Worm (Caenorhabditis elegans) whole organism, L4 larva: ENCODE data around the gene Y51A2B.8.

ENCODE experiments used
- F10B5.3 ChIP-seq: sonication (generic microtip); optimal IDR thresholded peaks from 2 replicates; lab custom pipeline; 2016; ENCODE audit warnings: mild to moderate bottlenecking, missing genetic modification characterization, missing compliant biosample characterization
- Y5F2A.4 ChIP-seq: fragments of 200-800 bp; sonication (Bioruptor generic); optimal IDR thresholded peaks from 2 replicates; lab custom pipeline; 2018; ENCODE audit warnings: mild to moderate bottlenecking, missing genetic modification characterization, missing compliant biosample characterization
- ama-1 ChIP-seq: fragments of 150-350 bp; optimal IDR thresholded peaks from 2 replicates; lab custom pipeline; 2014; ENCODE audit warnings: inconsistent platforms, mixed read lengths
- ceh-28 ChIP-seq: fragments of 150-350 bp; optimal IDR thresholded peaks from 2 replicates; lab custom pipeline; 2014; ENCODE audit warnings: missing biosample characterization, missing genetic modification reagents, missing genetic modification characterization
- ceh-44 ChIP-seq: fragments of 200-800 bp; sonication (Bioruptor generic); IDR thresholded peaks from 2 replicates; pipeline ENCODE4 v1.3.6; 2022; ENCODE audit warnings: missing genetic modification reagents, missing genetic modification characterization, missing compliant biosample characterization
- cey-2 ChIP-seq: sonication (generic microtip); optimal IDR thresholded peaks from 3 replicates; lab custom pipeline; 2017; ENCODE audit warnings: missing genetic modification characterization, mild to moderate bottlenecking, missing compliant biosample characterization, antibody characterized with exemption, borderline replicate concordance; ENCODE audit not compliant: insufficient read depth
- ctbp-1 ChIP-seq: fragments of 200-800 bp; sonication (Bioruptor generic); IDR thresholded peaks from 2 replicates; pipeline ENCODE4 v1.3.6; 2022; ENCODE audit warnings: missing genetic modification reagents, missing genetic modification characterization, missing compliant biosample characterization
- dmd-6 ChIP-seq: fragments of 200-800 bp; sonication (Bioruptor generic); IDR thresholded peaks from 2 replicates; pipeline ENCODE4 v1.3.6; 2022; ENCODE audit warnings: missing genetic modification reagents, missing genetic modification characterization, missing compliant biosample characterization
- dmd-8 ChIP-seq: fragments of 200-800 bp; sonication (Bioruptor generic); IDR thresholded peaks from 2 replicates; pipeline ENCODE4 v1.3.6; 2022; ENCODE audit warnings: missing genetic modification characterization, missing compliant biosample characterization
- hlh-11 ChIP-seq: fragments of 200-800 bp; sonication (Bioruptor generic); optimal IDR thresholded peaks from 2 replicates; lab custom pipeline; 2018; ENCODE audit warnings: mild to moderate bottlenecking, missing genetic modification characterization, missing compliant biosample characterization
- lim-7 ChIP-seq: fragments of 200-800 bp; sonication (Bioruptor generic); IDR thresholded peaks from 2 replicates; pipeline ENCODE4 v1.3.6; 2022; ENCODE audit warnings: missing genetic modification characterization, missing compliant biosample characterization
- mdl-1 ChIP-seq, 2 experiments: fragments of 150-350 bp in 1 of 2; sonication (generic microtip) in 1 of 2; optimal IDR thresholded peaks; 2 replicates each; lab custom pipeline; 2014 to 2017; ENCODE audit warnings: missing biosample characterization in 2 of 2, missing genetic modification characterization in 2 of 2
- nhr-42 ChIP-seq: fragments of 200-800 bp; sonication (Bioruptor generic); IDR thresholded peaks from 2 replicates; pipeline ENCODE4 v1.3.6; 2022; ENCODE audit warnings: missing genetic modification characterization, missing compliant biosample characterization
- nhr-77 ChIP-seq: fragments of 150-350 bp; optimal IDR thresholded peaks from 2 replicates; lab custom pipeline; 2014; ENCODE audit warnings: missing biosample characterization, missing genetic modification characterization
- rbr-2 ChIP-seq: sonication (generic microtip); optimal IDR thresholded peaks from 2 replicates; lab custom pipeline; 2016; ENCODE audit warnings: missing genotype, missing genetic modification characterization, missing compliant biosample characterization
- snpc-4 ChIP-seq: fragments of 150-350 bp; optimal IDR thresholded peaks from 2 replicates; lab custom pipeline; 2014; ENCODE audit warnings: missing biosample characterization, missing genetic modification characterization
- unc-62 ChIP-seq, 3 experiments: fragments of 150-350 bp in 1 of 3; sonication (generic microtip); optimal IDR thresholded peaks in 2 of 3; peaks in 1 of 3; 1 replicate in 1 of 3; 2 replicates in 2 of 3; lab custom pipeline; 2014 to 2017; ENCODE audit warnings: missing biosample characterization in 3 of 3, missing genetic modification characterization in 3 of 3, missing genetic modification reagents in 3 of 3, missing genotype in 1 of 3
- zfp-3 ChIP-seq: fragments of 200-800 bp; sonication (Bioruptor generic); conservative IDR thresholded peaks from 2 replicates; pipeline ENCODE4 v1.3.6; 2022; ENCODE audit warnings: missing genetic modification reagents, missing genetic modification characterization, missing compliant biosample characterization
- zip-11 ChIP-seq: fragments of 200-800 bp; sonication (Bioruptor generic); IDR thresholded peaks from 2 replicates; pipeline ENCODE4 v1.3.6; 2022; ENCODE audit warnings: missing genetic modification characterization, missing compliant biosample characterization
- zip-2 ChIP-seq: fragments of 150-350 bp; optimal IDR thresholded peaks from 2 replicates; lab custom pipeline; 2014; ENCODE audit warnings: missing biosample characterization, missing genetic modification characterization

The Y51A2B.8 gene

DNA sequence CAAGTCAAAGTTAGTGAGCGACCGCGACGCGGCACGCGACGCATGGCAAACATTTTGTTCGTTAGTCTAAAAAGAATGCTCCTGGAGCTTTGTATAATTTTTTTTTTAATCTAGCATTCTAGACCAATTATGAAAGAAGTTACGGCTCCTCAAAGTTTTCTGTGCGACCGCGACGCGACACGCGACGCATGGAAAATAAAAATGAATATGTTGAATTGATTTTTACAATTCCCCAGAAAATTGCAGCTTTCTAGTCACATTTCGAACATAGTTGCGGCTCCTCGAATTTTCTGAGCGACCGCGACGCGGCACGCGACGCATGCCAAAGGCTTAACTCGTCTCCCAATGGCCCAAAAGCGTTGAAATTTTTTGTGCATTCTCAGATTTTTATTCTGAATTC, 45.6 kb downstream of the Y51A2B.8 start, which contains the start of gene ZK262.4 (continued):
- no peak for TF ChIP-seq nhr-42

- TF ChIP-seq dmd-8 (GFP tag; lab: Robert Waterston, UW) (no peak), ceh-28 (peak; percentile 10)
Measured at ce11 chrV:18425544-18425943, 46.6 kb downstream of the Y51A2B.8 start, which contains the start of gene ZK262.19. Gene ZK262.19 (minus strand): TSS chrV:18425644.

ce11 chrV:18426280-18426679, 47.4 kb downstream of the Y51A2B.8 start, which contains the start of gene srw-83:
Gene srw-83 (plus strand): TSS chrV:18426580.
- TF ChIP-seq unc-62 (GFP tag; optimal IDR thresholded peaks at IDR 0.05 in 1 of 2; lab: Kevin White, UChicago): no peak
- no peak for TF ChIP-seq unc-62 (tag; optimal IDR thresholded peaks at IDR 0.05; lab: Kevin White, UChicago)
- no peak for TF ChIP-seq ctbp-1 (GFP tag; lab: Robert Waterston, UW)
- no peak for TF ChIP-seq dmd-6 (GFP tag; lab: Robert Waterston, UW)
- TF ChIP-seq zip-2: no peak
- TF ChIP-seq mdl-1 (tag; optimal IDR thresholded peaks at IDR 0.05; lab: Kevin White, UChicago): no peak
- no peak for TF ChIP-seq zip-11 (GFP tag; lab: Robert Waterston, UW)
- TF ChIP-seq nhr-77: no peak
- TF ChIP-seq F10B5.3 (tag; lab: Kevin White, UChicago): no peak
- TF ChIP-seq ama-1 (lab: Kevin White, UChicago): no peak
- no peak for TF ChIP-seq lim-7 (GFP tag; lab: Robert Waterston, UW)
- TF ChIP-seq zfp-3 (GFP tag; lab: Robert Waterston, UW): no peak
- TF ChIP-seq dmd-8 (GFP tag; lab: Robert Waterston, UW): no peak
- no peak for TF ChIP-seq ceh-44 (GFP tag; lab: Robert Waterston, UW)
- TF ChIP-seq rbr-2 (tag; lab: Kevin White, UChicago): no peak
- TF ChIP-seq hlh-11 (tag; lab: Kevin White, UChicago): no peak
- no peak for TF ChIP-seq Y5F2A.4
- no peak for TF ChIP-seq snpc-4 (tag; lab: Kevin White, UChicago)
- TF ChIP-seq cey-2 (tag; lab: Kevin White, UChicago): no peak
